Worm (Caenorhabditis elegans) whole organism, late embryonic: ENCODE data around the gene plep-1.

Source experiments
- ama-1 ChIP-seq: fragments of 150-350 bp; optimal IDR thresholded peaks from 2 replicates; lab custom pipeline; 2014
- ets-4 ChIP-seq: sonication (generic microtip); optimal IDR thresholded peaks from 2 replicates; lab custom pipeline; 2016; ENCODE audit warnings: missing genetic modification characterization, missing compliant biosample characterization
- hlh-13 ChIP-seq: fragments of 200-800 bp; sonication (Bioruptor generic); optimal IDR thresholded peaks from 2 replicates; lab custom pipeline; 2018; ENCODE audit warnings: mild to moderate bottlenecking, missing genetic modification characterization, missing compliant biosample characterization
- nfya-1 ChIP-seq: sonication (generic microtip); optimal IDR thresholded peaks from 2 replicates; lab custom pipeline; 2017; ENCODE audit warnings: missing genetic modification characterization, mild to moderate bottlenecking, missing compliant biosample characterization, antibody characterized with exemption, moderate library complexity
- nhr-11 ChIP-seq: fragments of 150-350 bp; optimal IDR thresholded peaks from 2 replicates; lab custom pipeline; 2014; ENCODE audit warnings: missing biosample characterization, missing genetic modification characterization
- unc-3 ChIP-seq, 2 experiments: fragments of 200-800 bp in 1 of 2; sonication (Bioruptor generic) in 1 of 2; sonication (generic microtip) in 1 of 2; conservative IDR thresholded peaks in 1 of 2; optimal IDR thresholded peaks in 1 of 2; 2 replicates each; pipeline versions ENCODE4 v1.3.6 to Lab custom; 2016 to 2022; ENCODE audit warnings: missing compliant biosample characterization in 2 of 2, missing genetic modification characterization in 2 of 2, missing genetic modification reagents in 1 of 2

ce11 chrII:4312115-4312514, at the start of gene plep-1:
- TF ChIP-seq unc-3 (GFP tag; conservative IDR thresholded peaks at IDR 0.05; lab: Robert Waterston, UW) = no peak
- no peak for TF ChIP-seq unc-3 (tag; optimal IDR thresholded peaks at IDR 0.05; lab: Kevin White, UChicago)
- TF ChIP-seq ama-1 (lab: Kevin White, UChicago) = no peak
- no peak for TF ChIP-seq ets-4 (tag; lab: Kevin White, UChicago)
- TF ChIP-seq hlh-13 = no peak
- TF ChIP-seq nhr-11 = no peak
- TF ChIP-seq nfya-1 = no peak
